Worm (Caenorhabditis elegans) whole organism, L2 larva: ENCODE measurements around the gene math-20.
"Not testable (repeated sequence)": the region's sequence is repeated elsewhere in the genome, so short reads cannot be mapped to it uniquely, and the experiment has no call there.

Experiments used
- C34F6.9 ChIP-seq: fragments of 150-350 bp; optimal IDR thresholded peaks from 2 replicates; lab custom pipeline; 2014; ENCODE audit warnings: missing biosample characterization, missing genetic modification characterization
- F13H6.1 ChIP-seq: sonication (generic microtip); optimal IDR thresholded peaks from 2 replicates; lab custom pipeline; 2016; ENCODE audit warnings: missing genetic modification characterization, missing compliant biosample characterization
- R02D3.7 ChIP-seq: fragments of 150-350 bp; optimal IDR thresholded peaks from 2 replicates; lab custom pipeline; 2014; ENCODE audit warnings: missing biosample characterization, missing genetic modification characterization
- Y55F3AM.14 ChIP-seq: fragments of 200-800 bp; sonication (Bioruptor generic); optimal IDR thresholded peaks from 2 replicates; lab custom pipeline; 2018; ENCODE audit warnings: mild to moderate bottlenecking, missing genetic modification characterization, missing compliant biosample characterization
- ZK546.5 ChIP-seq: sonication (generic microtip); optimal IDR thresholded peaks from 2 replicates; lab custom pipeline; 2017; ENCODE audit warnings: missing biosample characterization, missing genetic modification characterization
- alr-1 ChIP-seq: fragments of 150-350 bp; optimal IDR thresholded peaks from 2 replicates; lab custom pipeline; 2014; ENCODE audit warnings: missing biosample characterization, missing genetic modification characterization
- ama-1 ChIP-seq: fragments of 150-350 bp; optimal IDR thresholded peaks from 2 replicates; lab custom pipeline; 2018; ENCODE audit warnings: inconsistent platforms
- blmp-1 ChIP-seq: sonication (generic microtip); optimal IDR thresholded peaks from 2 replicates; lab custom pipeline; 2017; ENCODE audit warnings: missing genetic modification characterization, mild to moderate bottlenecking, missing compliant biosample characterization, antibody characterized with exemption, moderate library complexity; ENCODE audit not compliant: insufficient read depth
- ceh-82 ChIP-seq: fragments of 150-350 bp; optimal IDR thresholded peaks from 2 replicates; lab custom pipeline; 2014; ENCODE audit warnings: missing biosample characterization, missing genetic modification characterization
- dmd-4 ChIP-seq: sonication (generic microtip); optimal IDR thresholded peaks from 2 replicates; lab custom pipeline; 2017; ENCODE audit warnings: missing biosample characterization, missing genetic modification characterization
- egl-27 ChIP-seq: sonication (generic microtip); optimal IDR thresholded peaks from 3 replicates; lab custom pipeline; 2017; ENCODE audit warnings: missing biosample characterization, missing genetic modification reagents, missing genetic modification characterization
- elt-1 ChIP-seq: fragments of 150-350 bp; optimal IDR thresholded peaks from 2 replicates; lab custom pipeline; 2014; ENCODE audit warnings: missing biosample characterization, missing genetic modification characterization
- fos-1 ChIP-seq: fragments of 150-350 bp; optimal IDR thresholded peaks from 2 replicates; lab custom pipeline; 2014; ENCODE audit warnings: missing biosample characterization, missing genetic modification characterization
- gmeb-1 ChIP-seq: fragments of 150-350 bp; optimal IDR thresholded peaks from 2 replicates; lab custom pipeline; 2014; ENCODE audit warnings: missing biosample characterization, missing genetic modification characterization
- lin-13 ChIP-seq: fragments of 150-350 bp; optimal IDR thresholded peaks from 2 replicates; lab custom pipeline; 2014; ENCODE audit warnings: missing biosample characterization, missing genetic modification reagents, missing genetic modification characterization
- lin-39 ChIP-seq: fragments of 150-350 bp; optimal IDR thresholded peaks from 2 replicates; lab custom pipeline; 2014; ENCODE audit warnings: missing biosample characterization, missing genetic modification reagents, missing genetic modification characterization
- lsy-2 ChIP-seq, 2 experiments: fragments of 150-350 bp in 1 of 2; sonication (generic microtip) in 1 of 2; optimal IDR thresholded peaks; 2 replicates each; lab custom pipeline; 2014 to 2017; ENCODE audit warnings: missing biosample characterization in 2 of 2, missing genetic modification characterization in 2 of 2
- mab-5 ChIP-seq: fragments of 150-350 bp; optimal IDR thresholded peaks from 2 replicates; lab custom pipeline; 2014; ENCODE audit warnings: missing biosample characterization, missing genetic modification characterization
- mdl-1 ChIP-seq, 2 experiments: fragments of 150-350 bp in 1 of 2; sonication (generic microtip) in 1 of 2; optimal IDR thresholded peaks; 2 replicates each; lab custom pipeline; 2017; ENCODE audit warnings: missing biosample characterization in 2 of 2, missing genetic modification characterization in 2 of 2
- nhr-10 ChIP-seq: sonication (generic microtip); optimal IDR thresholded peaks from 2 replicates; lab custom pipeline; 2017; ENCODE audit warnings: missing biosample characterization, missing genetic modification characterization
- nhr-12 ChIP-seq: fragments of 150-350 bp; optimal IDR thresholded peaks from 2 replicates; lab custom pipeline; 2014; ENCODE audit warnings: missing biosample characterization, missing genetic modification characterization
- nhr-237 ChIP-seq: fragments of 150-350 bp; optimal IDR thresholded peaks from 2 replicates; lab custom pipeline; 2014; ENCODE audit warnings: missing biosample characterization, missing genetic modification characterization
- nhr-25 ChIP-seq: fragments of 150-350 bp; sonication (generic microtip); optimal IDR thresholded peaks from 3 replicates; lab custom pipeline; 2014; ENCODE audit warnings: missing biosample characterization, missing genetic modification characterization
- nhr-6 ChIP-seq: fragments of 150-350 bp; optimal IDR thresholded peaks from 2 replicates; lab custom pipeline; 2014; ENCODE audit warnings: missing biosample characterization, missing genetic modification characterization
- nhr-77 ChIP-seq: fragments of 150-350 bp; optimal IDR thresholded peaks from 2 replicates; lab custom pipeline; 2014; ENCODE audit warnings: missing biosample characterization, missing genetic modification characterization
- peb-1 ChIP-seq: fragments of 150-350 bp; optimal IDR thresholded peaks from 2 replicates; lab custom pipeline; 2014; ENCODE audit warnings: missing biosample characterization, missing genetic modification characterization
- sem-4 ChIP-seq: fragments of 150-350 bp; optimal IDR thresholded peaks from 2 replicates; lab custom pipeline; 2014; ENCODE audit warnings: missing biosample characterization, missing genetic modification reagents, missing genetic modification characterization
- skn-1 ChIP-seq: sonication (generic microtip); optimal IDR thresholded peaks from 2 replicates; lab custom pipeline; 2017; ENCODE audit warnings: missing biosample characterization, missing genetic modification characterization
- sma-3 ChIP-seq: sonication (generic microtip); optimal IDR thresholded peaks from 2 replicates; lab custom pipeline; 2016; ENCODE audit warnings: missing genetic modification reagents, missing genetic modification characterization, missing compliant biosample characterization
- unc-39 ChIP-seq: fragments of 150-350 bp; optimal IDR thresholded peaks from 2 replicates; lab custom pipeline; 2014; ENCODE audit warnings: missing biosample characterization, missing genetic modification characterization
- unc-55 ChIP-seq: fragments of 150-350 bp; sonication (generic microtip); optimal IDR thresholded peaks from 3 replicates; lab custom pipeline; 2014; ENCODE audit warnings: missing biosample characterization, missing genetic modification reagents, missing genetic modification characterization
- unc-62 ChIP-seq: fragments of 150-350 bp; optimal IDR thresholded peaks from 2 replicates; lab custom pipeline; 2014; ENCODE audit warnings: missing biosample characterization, missing genetic modification reagents, missing genetic modification characterization
- zag-1 ChIP-seq: fragments of 150-350 bp; optimal IDR thresholded peaks from 2 replicates; lab custom pipeline; 2014; ENCODE audit warnings: missing biosample characterization, missing genetic modification characterization
- ztf-11 ChIP-seq: sonication (generic microtip); optimal IDR thresholded peaks from 2 replicates; lab custom pipeline; 2017; ENCODE audit warnings: missing biosample characterization, missing genetic modification characterization
- ztf-4 ChIP-seq: fragments of 150-350 bp; optimal IDR thresholded peaks from 2 replicates; lab custom pipeline; 2014; ENCODE audit warnings: missing biosample characterization, missing genetic modification characterization

The math-20 gene

ce11 chrII:2013856-2014255 lies 17.5 kb downstream of the math-20 start:
- no peak for TF ChIP-seq ZK546.5 (tag; lab: Kevin White, UChicago)
- TF ChIP-seq lin-13: no peak
- no peak for TF ChIP-seq nhr-25 (tag; lab: Kevin White, UChicago)
- no peak for TF ChIP-seq elt-1 (tag; lab: Kevin White, UChicago)
- no peak for TF ChIP-seq peb-1 (tag; lab: Kevin White, UChicago)
- TF ChIP-seq nhr-10 (tag; lab: Kevin White, UChicago): no peak
- no peak for TF ChIP-seq nhr-77
- TF ChIP-seq unc-55 (GFP tag; lab: Kevin White, UChicago): no peak
- TF ChIP-seq unc-62 (GFP tag; lab: Kevin White, UChicago): no peak
- no peak for TF ChIP-seq gmeb-1 (tag; lab: Kevin White, UChicago)
- TF ChIP-seq ama-1: no peak
- TF ChIP-seq mab-5 (tag; lab: Kevin White, UChicago): no peak
- TF ChIP-seq ztf-11 (tag; lab: Kevin White, UChicago): no peak
- TF ChIP-seq nhr-12 (tag; lab: Kevin White, UChicago): no peak
- TF ChIP-seq nhr-237 (tag; lab: Kevin White, UChicago): no peak
- no peak for TF ChIP-seq C34F6.9
- TF ChIP-seq, all 48 proteins: peak for 0

ce11 chrII:2023514-2023913 lies 27.2 kb downstream of the math-20 start, which contains the start of gene cya-2:
Gene cya-2, minus strand, starts transcription at chrII:2023614.
- not testable (repeated sequence) for TF ChIP-seq mdl-1 (tag; optimal IDR thresholded peaks at IDR 0.05; lab: Kevin White, UChicago); gmeb-1 (tag; lab: Kevin White, UChicago); elt-1 (tag; lab: Kevin White, UChicago)

ce11 chrII:2026525-2026924 lies 30.2 kb downstream of the math-20 start, which contains the start of gene bath-21:
Gene bath-21, minus strand, starts transcription at chrII:2026625.
- TF ChIP-seq blmp-1 (tag; lab: Kevin White, UChicago): no peak
- TF ChIP-seq unc-55 (GFP tag; lab: Kevin White, UChicago): no peak
- no peak for TF ChIP-seq unc-39 (tag; lab: Kevin White, UChicago)
- no peak for TF ChIP-seq zag-1
- no peak for TF ChIP-seq ceh-82 (tag; lab: Kevin White, UChicago)
- TF ChIP-seq dmd-4: no peak
- no peak for TF ChIP-seq fos-1 (tag; lab: Kevin White, UChicago)
- TF ChIP-seq ZK546.5 (tag; lab: Kevin White, UChicago): no peak
- TF ChIP-seq lsy-2 (tag; optimal IDR thresholded peaks at IDR 0.05; lab: Kevin White, UChicago): no peak
- no peak for TF ChIP-seq lin-39 (tag; lab: Kevin White, UChicago)
- no peak for TF ChIP-seq mab-5 (tag; lab: Kevin White, UChicago)
- no peak for TF ChIP-seq R02D3.7 (tag; lab: Kevin White, UChicago)
- no peak for TF ChIP-seq Y55F3AM.14 (GFP tag; lab: Kevin White, UChicago)
- TF ChIP-seq egl-27 (tag; lab: Kevin White, UChicago): no peak
- TF ChIP-seq gmeb-1 (tag; lab: Kevin White, UChicago): no peak
- TF ChIP-seq sem-4 (tag; lab: Kevin White, UChicago): no peak
- no peak for TF ChIP-seq F13H6.1 (tag; lab: Kevin White, UChicago)
- no peak for TF ChIP-seq alr-1 (tag; lab: Kevin White, UChicago)
- no peak for TF ChIP-seq nhr-12 (tag; lab: Kevin White, UChicago)

- TF ChIP-seq sma-3 (GFP tag; lab: Kevin White, UChicago) (no peak), dmd-4 (no peak), R02D3.7 (tag; lab: Kevin White, UChicago) (no peak), gmeb-1 (tag; lab: Kevin White, UChicago) (no peak), nhr-25 (tag; lab: Kevin White, UChicago) (no peak), sem-4 (tag; lab: Kevin White, UChicago) (no peak), skn-1 (tag; lab: Kevin White, UChicago) (no peak), ztf-11 (tag; lab: Kevin White, UChicago) (no peak), zag-1 (no peak), nhr-10 (tag; lab: Kevin White, UChicago) (no peak), nhr-6 (tag; lab: Kevin White, UChicago) (no peak), lsy-2 (tag; optimal IDR thresholded peaks at IDR 0.05; lab: Kevin White, UChicago) (no peak), ztf-4 (tag; lab: Kevin White, UChicago) (no peak), nhr-12 (tag; lab: Kevin White, UChicago) (no peak)
Observed at ce11 chrII:2028712-2029111, 32.4 kb downstream of the math-20 start, which contains the start of gene bath-1. Gene bath-1, minus strand, starts transcription at chrII:2028812.
